Worm (Caenorhabditis elegans): Measurements from ENCODE around the gene noah-2.

The noah-2 gene

DNA sequence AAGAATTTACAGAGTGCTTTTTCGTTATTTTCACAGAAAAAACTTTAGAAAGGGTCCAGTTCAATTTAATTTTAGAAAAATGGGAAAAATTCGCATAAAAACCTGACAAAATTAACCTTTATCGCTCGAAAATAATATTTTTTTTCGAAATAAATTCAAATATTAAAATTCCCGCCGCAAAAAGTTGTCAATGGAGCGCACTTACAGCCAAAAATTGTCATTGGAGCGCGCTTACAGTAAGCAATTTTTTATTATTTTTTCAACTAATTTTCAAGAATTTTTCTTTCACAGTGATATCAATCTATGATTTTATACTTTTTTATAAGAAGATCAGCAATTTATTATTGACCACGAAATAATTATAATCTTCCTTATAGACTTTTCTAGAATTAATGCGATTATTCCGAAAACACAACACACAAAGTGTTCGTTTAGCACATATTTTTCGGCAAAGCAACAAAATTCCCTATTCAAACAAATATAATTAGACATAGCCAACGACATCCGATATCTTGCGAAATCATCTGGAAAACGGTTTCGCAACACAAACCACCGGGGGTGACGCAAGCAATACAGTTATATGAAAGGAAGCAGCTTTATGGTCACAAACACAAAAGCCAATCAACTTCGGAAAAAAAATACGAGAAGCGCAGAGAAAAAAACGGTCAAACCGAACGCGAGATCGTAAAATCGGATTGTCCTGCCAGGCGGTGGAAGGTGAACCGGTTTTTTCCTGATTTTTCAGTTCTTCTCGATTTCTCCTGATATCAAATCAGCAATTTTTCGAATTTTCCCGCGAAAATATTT lies 20.7 kb upstream of the noah-2 start (continued):
- TF ChIP-seq rec-8 (tag; optimal IDR thresholded peaks at IDR 0.05) (no peak), C17E4.6 (GFP tag; IDR thresholded peaks at IDR 0.05) (no peak), lin-35 (GFP tag; optimal IDR thresholded peaks at IDR 0.05) (peak in 1 of 3 experiments; percentile 20), ceh-91 (GFP tag; IDR thresholded peaks at IDR 0.05) (peak; percentile 43; the same call in 1 of the 2 replicates), nfyb-1 (GFP tag; IDR thresholded peaks at IDR 0.05) (no peak), B0261.1 (tag; optimal IDR thresholded peaks at IDR 0.05) (no peak), snpc-3.4 (tag; optimal IDR thresholded peaks at IDR 0.05) (peak; percentile 60), F10E7.11 (tag; optimal IDR thresholded peaks at IDR 0.05) (no peak), lir-1 (GFP tag; conservative IDR thresholded peaks at IDR 0.05) (no peak), Y53G8AR.9 (GFP tag; conservative IDR thresholded peaks at IDR 0.05) (no peak), mes-4 (tag; optimal IDR thresholded peaks at IDR 0.05) (no peak), C06A6.2 (GFP tag; conservative IDR thresholded peaks at IDR 0.05) (no peak), unc-130 (GFP tag; optimal IDR thresholded peaks at IDR 0.05) (no peak), F37B4.10 (GFP tag; IDR thresholded peaks at IDR 0.05) (no peak), F55B11.4 (tag; optimal IDR thresholded peaks at IDR 0.05; ENCODE audit: borderline replicate concordance, insufficient read depth) (no peak), ztf-18 (tag; optimal IDR thresholded peaks at IDR 0.05) (no peak), nfya-2 (GFP tag; IDR thresholded peaks at IDR 0.05) (no peak), zfh-2 (GFP tag; conservative IDR thresholded peaks at IDR 0.05) (peak; percentile 61; the same call in 1 of the 2 replicates), egl-44 (GFP tag; IDR thresholded peaks at IDR 0.05) (no peak), ceh-58 (GFP tag; IDR thresholded peaks at IDR 0.05) (no peak), let-526 (GFP tag; IDR thresholded peaks at IDR 0.05) (no peak), hmg-20 (GFP tag; IDR thresholded peaks at IDR 0.05) (no peak), Y53F4B.3 (GFP tag; IDR thresholded peaks at IDR 0.05) (no peak), chd-7 (tag; optimal IDR thresholded peaks at IDR 0.05) (no peak), rpc-1 (optimal IDR thresholded peaks at IDR 0.05) (no peak), rpc-1 (tag; optimal IDR thresholded peaks at IDR 0.05) (no peak), lin-54 (GFP tag; optimal IDR thresholded peaks at IDR 0.05) (peak; percentile 70), ztf-3 (GFP tag; optimal IDR thresholded peaks at IDR 0.05) (no peak), die-1 (tag; optimal IDR thresholded peaks at IDR 0.05) (no peak), F49E8.2 (tag; optimal IDR thresholded peaks at IDR 0.05; ENCODE audit: insufficient read depth) (peak; percentile 15), madf-8 (GFP tag; conservative IDR thresholded peaks at IDR 0.05) (peak; percentile 47; the same call in 1 of the 2 replicates), ekl-4 (GFP tag; IDR thresholded peaks at IDR 0.05) (no peak), nhr-120 (GFP tag; IDR thresholded peaks at IDR 0.05) (no peak), ztf-25 (GFP tag; IDR thresholded peaks at IDR 0.05) (no peak), dpl-1 (GFP tag; optimal IDR thresholded peaks at IDR 0.05) (peak; percentile 73), rcor-1 (GFP tag; IDR thresholded peaks at IDR 0.05) (0 out of 2 replicates have a peak, but pooled peaks have one; percentile 15), xnd-1 (tag; optimal IDR thresholded peaks at IDR 0.05) (no peak), F23B12.7 (tag; optimal IDR thresholded peaks at IDR 0.05; ENCODE audit: insufficient read depth) (no peak), lin-40 (tag; optimal IDR thresholded peaks at IDR 0.05) (no peak), ZK185.1 (tag; optimal IDR thresholded peaks at IDR 0.05; ENCODE audit: poor library complexity, severe bottlenecking) (no peak), unc-62 (GFP tag; optimal IDR thresholded peaks at IDR 0.05) (no peak), aptf-3 (GFP tag; IDR thresholded peaks at IDR 0.05) (no peak), cebp-1 (GFP tag; IDR thresholded peaks at IDR 0.05) (peak; percentile 96), cebp-1 (tag; optimal IDR thresholded peaks at IDR 0.05) (peak; percentile 98), athp-1 (tag; optimal IDR thresholded peaks at IDR 0.05) (no peak), aptf-2 (GFP tag; conservative IDR thresholded peaks at IDR 0.05) (no peak), mcd-1 (GFP tag; IDR thresholded peaks at IDR 0.05) (peak; percentile 89)

Data from whole organism, young adult.